Fruit fly (Drosophila melanogaster): ENCODE results near the gene Ncoa6.

The Ncoa6 gene

dm6 chr2L:5292977-5293513 is 33.4 kb downstream of the Ncoa6 start (continued):
- TF ChIP-seq Awh (GFP tag; IDR thresholded peaks at IDR 0.05) (peak; percentile 67; the same call in 1 of the 2 replicates), NC2α (GFP tag; optimal IDR thresholded peaks at IDR 0.05) (peak; percentile 44), Hr39 (optimal IDR thresholded peaks at IDR 0.05) (no peak), CG3281 (GFP tag; optimal IDR thresholded peaks at IDR 0.05) (peak; percentile 42), Mes4 (GFP tag; optimal IDR thresholded peaks at IDR 0.05) (peak; percentile 62), CG42726 (GFP tag; IDR thresholded peaks at IDR 0.05; ENCODE audit: partially characterized antibody) (no peak), CG10321 (GFP tag; IDR thresholded peaks at IDR 0.05) (peak; percentile 32; the same call in 1 of the 2 replicates), dmrt99B (tag; optimal IDR thresholded peaks at IDR 0.05) (peak; percentile 81), CG6175 (GFP tag; IDR thresholded peaks at IDR 0.05) (no peak), prd (optimal IDR thresholded peaks at IDR 0.05) (no peak), prd (GFP tag; IDR thresholded peaks at IDR 0.05) (peak; percentile 81), kah (GFP tag; optimal IDR thresholded peaks at IDR 0.05) (peak; percentile 58), seq (GFP tag; IDR thresholded peaks at IDR 0.05) (no peak; the same call in 1 of the 2 replicates), Xrp1 (GFP tag; IDR thresholded peaks at IDR 0.05) (peak; percentile 85), CG15601 (tag; optimal IDR thresholded peaks at IDR 0.05) (peak; percentile 84), esg (GFP tag; conservative IDR thresholded peaks at IDR 0.05) (peak; percentile 65), twi (tag; optimal IDR thresholded peaks at IDR 0.05) (peak; percentile 66), ci (GFP tag; IDR thresholded peaks at IDR 0.05) (peak; percentile 78), CG17361 (GFP tag; IDR thresholded peaks at IDR 0.05) (peak; percentile 71), mirr (GFP tag; optimal IDR thresholded peaks at IDR 0.05) (no peak), CG13894 (tag; optimal IDR thresholded peaks at IDR 0.05) (no peak), CG1233 (GFP tag; optimal IDR thresholded peaks at IDR 0.05) (peak; percentile 63), CG7556 (GFP tag; optimal IDR thresholded peaks at IDR 0.05) (peak; percentile 73), Side (GFP tag; optimal IDR thresholded peaks at IDR 0.05) (peak; percentile 62), ara (GFP tag; IDR thresholded peaks at IDR 0.05) (peak; percentile 82), fd64A (GFP tag; optimal IDR thresholded peaks at IDR 0.05) (peak; percentile 65), D (optimal IDR thresholded peaks at IDR 0.05) (no peak), D (GFP tag; optimal IDR thresholded peaks at IDR 0.05) (peak; percentile 86), Camta (GFP tag; optimal IDR thresholded peaks at IDR 0.05) (peak; percentile 79), CG31388 (GFP tag; optimal IDR thresholded peaks at IDR 0.05) (no peak), nerfin-1 (tag; optimal IDR thresholded peaks at IDR 0.05) (peak; percentile 84), CG3065 (GFP tag; optimal IDR thresholded peaks at IDR 0.05) (no peak), dysf (GFP tag; IDR thresholded peaks at IDR 0.05) (peak; percentile 69), CG13287 (GFP tag; IDR thresholded peaks at IDR 0.05; ENCODE audit: partially characterized antibody) (no peak), Bdp1 (GFP tag; optimal IDR thresholded peaks at IDR 0.05) (peak; percentile 53), HmgD (GFP tag; optimal IDR thresholded peaks at IDR 0.05) (no peak), hb (GFP tag; IDR thresholded peaks at IDR 0.05; ENCODE audit: partially characterized antibody) (no peak), CG18011 (GFP tag; optimal IDR thresholded peaks at IDR 0.05) (no peak), exex (tag; optimal IDR thresholded peaks at IDR 0.05) (no peak), hth (optimal IDR thresholded peaks at IDR 0.05) (no peak), tap (tag; optimal IDR thresholded peaks at IDR 0.05) (peak; percentile 86), cas (GFP tag; IDR thresholded peaks at IDR 0.05) (no peak), Atf-2 (GFP tag; optimal IDR thresholded peaks at IDR 0.05) (peak; percentile 39), gt (GFP tag; IDR thresholded peaks at IDR 0.05) (0 out of 2 replicates have a peak, but pooled peaks have one; percentile 20), H15 (GFP tag; IDR thresholded peaks at IDR 0.05) (peak; percentile 58; the same call in 1 of the 3 replicates), Sin3A (optimal IDR thresholded peaks at IDR 0.05) (no peak), YL-1 (GFP tag; optimal IDR thresholded peaks at IDR 0.05) (no peak), Taf1 (GFP tag; IDR thresholded peaks at IDR 0.05) (no peak), Eip74EF (GFP tag; optimal IDR thresholded peaks at IDR 0.05) (peak in 1 of 2 experiments; percentile 64), Dfd (GFP tag; optimal IDR thresholded peaks at IDR 0.05) (no peak), eyg (GFP tag; optimal IDR thresholded peaks at IDR 0.05) (no peak), CG14667 (GFP tag; IDR thresholded peaks at IDR 0.05) (peak; percentile 39; the same call in 1 of the 2 replicates)

Measured in whole organism, embryonic.